1 fruit fly cellular context compared by ENCODE assay signal in genomic region chrX:12751786-12752187, dm6.
TF ChIP-seq lines count a peak whose summit lies in the region.

No protein-coding gene starts in this region.

TF ChIP-seq in whole organism, embryonic, 481 proteins besides CTCF, POLR2A, EP300 and RAD21 (continued from another document):
- TF ChIP-seq CG12299 (tag; optimal IDR thresholded peaks at IDR 0.05; lab: Kevin White, UChicago) (no peak), CG1832 (GFP tag; optimal IDR thresholded peaks at IDR 0.05; lab: Kevin White, UChicago) (peak; percentile 70), Abd-B (GFP tag; optimal IDR thresholded peaks at IDR 0.05; lab: Kevin White, UChicago) (no peak), sens-2 (GFP tag; IDR thresholded peaks at IDR 0.05; lab: Robert Waterston, UW) (no peak), CG13123 (GFP tag; optimal IDR thresholded peaks at IDR 0.05; lab: Kevin White, UChicago) (no peak), maf-S (GFP tag; optimal IDR thresholded peaks at IDR 0.05; lab: Kevin White, UChicago) (no peak), lilli (GFP tag; optimal IDR thresholded peaks at IDR 0.05; lab: Kevin White, UChicago) (no peak), Eip74EF (GFP tag; optimal IDR thresholded peaks at IDR 0.05; lab: Kevin White, UChicago) (no peak), fu2 (GFP tag; optimal IDR thresholded peaks at IDR 0.05; lab: Kevin White, UChicago) (no peak), chinmo (GFP tag; IDR thresholded peaks at IDR 0.05; lab: Robert Waterston, UW; ENCODE audit: partially characterized antibody) (peak; percentile 97), phol (tag; optimal IDR thresholded peaks at IDR 0.05; lab: Kevin White, UChicago) (no peak), gcm2 (GFP tag; optimal IDR thresholded peaks at IDR 0.05; lab: Kevin White, UChicago) (no peak), CG4854 (GFP tag; optimal IDR thresholded peaks at IDR 0.05; lab: Kevin White, UChicago) (no peak), insv (GFP tag; optimal IDR thresholded peaks at IDR 0.05; lab: Kevin White, UChicago) (no peak), tll (GFP tag; optimal IDR thresholded peaks at IDR 0.05; lab: Kevin White, UChicago) (peak in 1 of 2 experiments; percentile 93), crol (GFP tag; IDR thresholded peaks at IDR 0.05; lab: Robert Waterston, UW) (peak; percentile 80; the same call in 1 of the 2 replicates), lola (GFP tag; optimal IDR thresholded peaks at IDR 0.05; lab: Kevin White, UChicago) (no peak), CG7928 (GFP tag; optimal IDR thresholded peaks at IDR 0.05; lab: Kevin White, UChicago) (no peak), HmgD (GFP tag; optimal IDR thresholded peaks at IDR 0.05; lab: Kevin White, UChicago) (no peak), Med (GFP tag; lab: Kevin White, UChicago) (no peak), kni (GFP tag; optimal IDR thresholded peaks at IDR 0.05; lab: Kevin White, UChicago) (peak; percentile 96), Hsf (GFP tag; optimal IDR thresholded peaks at IDR 0.05; lab: Kevin White, UChicago) (no peak), CG18764 (GFP tag; optimal IDR thresholded peaks at IDR 0.05; lab: Kevin White, UChicago) (no peak), HLHmδ (GFP tag; optimal IDR thresholded peaks at IDR 0.05; lab: Kevin White, UChicago) (peak; percentile 16), Lim3 (GFP tag; IDR thresholded peaks at IDR 0.05; lab: Robert Waterston, UW) (no peak), Mad (GFP tag; optimal IDR thresholded peaks at IDR 0.05; lab: Kevin White, UChicago) (no peak), ssp (GFP tag; IDR thresholded peaks at IDR 0.05; lab: Robert Waterston, UW) (no peak), CG33213 (GFP tag; optimal IDR thresholded peaks at IDR 0.05; lab: Kevin White, UChicago) (no peak), E2f2 (GFP tag; IDR thresholded peaks at IDR 0.05; lab: Robert Waterston, UW) (no peak), CG4360 (GFP tag; IDR thresholded peaks at IDR 0.05; lab: Robert Waterston, UW) (peak; percentile 99), Trl (optimal IDR thresholded peaks at IDR 0.05; lab: Kevin White, UChicago) (peak; percentile 60 to 85), Trl (GFP tag; optimal IDR thresholded peaks at IDR 0.05; lab: Kevin White, UChicago) (no peak), lbe (GFP tag; optimal IDR thresholded peaks at IDR 0.05; lab: Kevin White, UChicago) (no peak), CG4404 (GFP tag; IDR thresholded peaks at IDR 0.05; lab: Robert Waterston, UW) (no peak), Atf-2 (GFP tag; optimal IDR thresholded peaks at IDR 0.05; lab: Kevin White, UChicago) (no peak), Side (GFP tag; optimal IDR thresholded peaks at IDR 0.05; lab: Kevin White, UChicago) (no peak), bsh (GFP tag; optimal IDR thresholded peaks at IDR 0.05; lab: Kevin White, UChicago) (no peak), shn (GFP tag; optimal IDR thresholded peaks at IDR 0.05; lab: Kevin White, UChicago) (no peak), CG2199 (GFP tag; IDR thresholded peaks at IDR 0.05; lab: Robert Waterston, UW) (no peak), CG9215 (GFP tag; IDR thresholded peaks at IDR 0.05; lab: Robert Waterston, UW) (no peak), sima (GFP tag; optimal IDR thresholded peaks at IDR 0.05; lab: Kevin White, UChicago) (no peak), mirr (GFP tag; optimal IDR thresholded peaks at IDR 0.05; lab: Kevin White, UChicago) (no peak), nerfin-1 (tag; optimal IDR thresholded peaks at IDR 0.05; lab: Kevin White, UChicago) (no peak), CG34376 (GFP tag; optimal IDR thresholded peaks at IDR 0.05; lab: Kevin White, UChicago) (no peak), pho (GFP tag; optimal IDR thresholded peaks at IDR 0.05; lab: Kevin White, UChicago) (no peak), CG43689 (GFP tag; IDR thresholded peaks at IDR 0.05; lab: Robert Waterston, UW) (no peak), fru (optimal IDR thresholded peaks at IDR 0.05; lab: Kevin White, UChicago) (no peak), CG5953 (GFP tag; IDR thresholded peaks at IDR 0.05; lab: Robert Waterston, UW) (no peak), Xbp1 (GFP tag; optimal IDR thresholded peaks at IDR 0.05; lab: Kevin White, UChicago) (no peak), CG8290 (GFP tag; optimal IDR thresholded peaks at IDR 0.05; lab: Kevin White, UChicago) (no peak), CG8290 (tag; optimal IDR thresholded peaks at IDR 0.05; lab: Kevin White, UChicago) (peak in 1 of 2 experiments; percentile 32), org-1 (GFP tag; optimal IDR thresholded peaks at IDR 0.05; lab: Kevin White, UChicago) (no peak), CG10543 (GFP tag; optimal IDR thresholded peaks at IDR 0.05; lab: Kevin White, UChicago) (no peak), CG30020 (tag; optimal IDR thresholded peaks at IDR 0.05; lab: Kevin White, UChicago) (no peak), Ssrp (tag; optimal IDR thresholded peaks at IDR 0.05; lab: Kevin White, UChicago) (no peak), tna (GFP tag; IDR thresholded peaks at IDR 0.05; lab: Robert Waterston, UW; ENCODE audit: partially characterized antibody) (no peak), Kr (GFP tag; optimal IDR thresholded peaks at IDR 0.05; lab: Kevin White, UChicago) (peak; percentile 65), ewg (GFP tag; optimal IDR thresholded peaks at IDR 0.05; lab: Kevin White, UChicago) (no peak), HmgZ (tag; optimal IDR thresholded peaks at IDR 0.05; lab: Kevin White, UChicago) (no peak), Ptx1 (GFP tag; IDR thresholded peaks at IDR 0.05; lab: Robert Waterston, UW) (no peak), CG12659 (GFP tag; optimal IDR thresholded peaks at IDR 0.05; lab: Kevin White, UChicago) (no peak), abd-A (tag; optimal IDR thresholded peaks at IDR 0.05; lab: Kevin White, UChicago) (peak; percentile 94), zen (tag; optimal IDR thresholded peaks at IDR 0.05; lab: Kevin White, UChicago) (no peak), Elba2 (GFP tag; optimal IDR thresholded peaks at IDR 0.05; lab: Kevin White, UChicago) (no peak), CG18262 (tag; optimal IDR thresholded peaks at IDR 0.05; lab: Kevin White, UChicago) (no peak)
